Worm (Caenorhabditis elegans) whole organism, L2 larva: ENCODE data around the gene C55C3.6.

ENCODE experiments used
- alr-1 ChIP-seq: fragments of 150-350 bp; optimal IDR thresholded peaks from 2 replicates; lab custom pipeline; 2014; ENCODE audit warnings: missing biosample characterization, missing genetic modification characterization
- aly-2 ChIP-seq: fragments of 150-350 bp; optimal IDR thresholded peaks from 2 replicates; lab custom pipeline; 2014; ENCODE audit warnings: missing biosample characterization, missing genetic modification characterization
- blmp-1 ChIP-seq: sonication (generic microtip); optimal IDR thresholded peaks from 2 replicates; lab custom pipeline; 2017; ENCODE audit warnings: missing genetic modification characterization, mild to moderate bottlenecking, missing compliant biosample characterization, antibody characterized with exemption, moderate library complexity; ENCODE audit not compliant: insufficient read depth
- ceh-16 ChIP-seq: fragments of 150-350 bp; optimal IDR thresholded peaks from 2 replicates; lab custom pipeline; 2014; ENCODE audit warnings: missing biosample characterization, missing genetic modification characterization
- elt-3 ChIP-seq: sonication (generic microtip); optimal IDR thresholded peaks from 2 replicates; lab custom pipeline; 2017; ENCODE audit warnings: missing biosample characterization, missing genetic modification characterization
- lin-39 ChIP-seq: fragments of 150-350 bp; optimal IDR thresholded peaks from 2 replicates; lab custom pipeline; 2014; ENCODE audit warnings: missing biosample characterization, missing genetic modification reagents, missing genetic modification characterization
- nhr-129 ChIP-seq: fragments of 150-350 bp; optimal IDR thresholded peaks from 2 replicates; lab custom pipeline; 2014; ENCODE audit warnings: missing biosample characterization, missing genetic modification characterization
- nhr-6 ChIP-seq: fragments of 150-350 bp; optimal IDR thresholded peaks from 2 replicates; lab custom pipeline; 2014; ENCODE audit warnings: missing biosample characterization, missing genetic modification characterization
- snpc-4 ChIP-seq: fragments of 150-350 bp; optimal IDR thresholded peaks from 2 replicates; lab custom pipeline; 2014; ENCODE audit warnings: missing biosample characterization, missing genetic modification characterization
- unc-62 ChIP-seq: fragments of 150-350 bp; optimal IDR thresholded peaks from 2 replicates; lab custom pipeline; 2014; ENCODE audit warnings: missing biosample characterization, missing genetic modification reagents, missing genetic modification characterization

Gene C55C3.6

DNA sequence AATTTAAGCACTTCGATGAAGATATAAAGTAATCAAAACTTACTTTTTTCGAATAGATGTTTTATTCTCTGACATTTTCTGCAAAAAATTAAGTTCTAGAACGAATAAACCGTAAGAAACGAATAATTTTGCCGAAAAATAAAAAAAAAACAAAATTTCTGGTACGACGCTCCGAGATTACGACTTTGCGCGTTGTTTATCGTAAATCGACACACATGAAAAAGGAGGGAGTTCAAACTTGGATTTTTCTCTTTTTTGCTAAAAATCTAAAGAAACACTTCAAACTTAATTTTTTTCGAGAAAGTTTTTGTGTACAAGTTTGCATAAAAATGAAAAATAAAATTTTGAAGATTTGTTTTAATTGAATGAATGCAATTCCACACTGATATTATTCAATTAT, 48.6 kb downstream of the C55C3.6 start, which contains the start of gene H35B03.2 (continued):
- TF ChIP-seq nhr-129 (tag; lab: Kevin White, UChicago) (peak; percentile 50), blmp-1 (no peak), aly-2 (tag; lab: Kevin White, UChicago) (no peak), unc-62 (GFP tag; lab: Kevin White, UChicago) (no peak), snpc-4 (tag; lab: Kevin White, UChicago) (peak; percentile 36), elt-3 (tag; lab: Kevin White, UChicago) (no peak), nhr-6 (peak; percentile 24), ceh-16 (no peak), alr-1 (tag; lab: Kevin White, UChicago) (no peak), lin-39 (no peak)
